Worm (Caenorhabditis elegans) whole organism, young adult: Measurements from ENCODE around the gene sri-30.

Experiments used
- C17E4.6 ChIP-seq: fragments of 200-800 bp; sonication (Bioruptor generic); IDR thresholded peaks from 2 replicates; pipeline ENCODE4 v1.3.6; 2022; ENCODE audit warnings: missing genetic modification reagents, missing genetic modification characterization, missing compliant biosample characterization
- T26A5.8 ChIP-seq: sonication (generic microtip); optimal IDR thresholded peaks from 2 replicates; lab custom pipeline; 2016; ENCODE audit warnings: missing genetic modification characterization, missing compliant biosample characterization
- Y53G8AR.9 ChIP-seq: fragments of 200-800 bp; sonication (Bioruptor generic); conservative IDR thresholded peaks from 2 replicates; pipeline ENCODE4 v1.3.6; 2022; ENCODE audit warnings: missing genetic modification reagents, missing genetic modification characterization, missing compliant biosample characterization
- ama-1 ChIP-seq, 3 experiments: fragments of 150-350 bp in 1 of 3; sonication (generic microtip) in 2 of 3; optimal IDR thresholded peaks; 2 replicates each; lab custom pipeline; 2014 to 2018; ENCODE audit warnings: missing biosample characterization in 2 of 3, missing genetic modification characterization in 2 of 3, missing genetic modification reagents in 2 of 3
- aptf-3 ChIP-seq: fragments of 200-800 bp; sonication (Bioruptor generic); IDR thresholded peaks from 2 replicates; pipeline ENCODE4 v1.3.6; 2022; ENCODE audit warnings: missing genetic modification characterization, missing compliant biosample characterization
- atf-7 ChIP-seq: sonication (generic microtip); optimal IDR thresholded peaks from 2 replicates; lab custom pipeline; 2017; ENCODE audit warnings: mild to moderate bottlenecking, missing genetic modification characterization, missing compliant biosample characterization
- bed-2 ChIP-seq: fragments of 200-800 bp; sonication (Bioruptor generic); IDR thresholded peaks from 2 replicates; pipeline ENCODE4 v1.3.6; 2022; ENCODE audit warnings: missing genetic modification reagents, missing genetic modification characterization, missing compliant biosample characterization
- hsf-1 ChIP-seq: fragments of 200-800 bp; sonication (Bioruptor generic); IDR thresholded peaks from 2 replicates; pipeline ENCODE4 v1.3.6; 2022; ENCODE audit warnings: missing genetic modification reagents, missing genetic modification characterization, missing compliant biosample characterization
- lin-54 ChIP-seq: fragments of 200-800 bp; sonication (Bioruptor generic); optimal IDR thresholded peaks from 2 replicates; lab custom pipeline; 2018; ENCODE audit warnings: mild to moderate bottlenecking, missing genetic modification characterization, missing compliant biosample characterization
- lsy-27 ChIP-seq: sonication (generic microtip); optimal IDR thresholded peaks from 2 replicates; lab custom pipeline; 2017; ENCODE audit warnings: missing genetic modification characterization, mild to moderate bottlenecking, missing compliant biosample characterization, antibody characterized with exemption, missing genotype, borderline replicate concordance; ENCODE audit not compliant: insufficient read depth
- madf-6 ChIP-seq: fragments of 200-800 bp; sonication (Bioruptor generic); IDR thresholded peaks from 2 replicates; pipeline ENCODE4 v1.3.6; 2022; ENCODE audit warnings: missing genetic modification reagents, missing genetic modification characterization, missing compliant biosample characterization
- sdz-38 ChIP-seq: sonication (generic microtip); optimal IDR thresholded peaks from 2 replicates; lab custom pipeline; 2016; ENCODE audit warnings: missing genotype, missing genetic modification characterization, missing compliant biosample characterization
- unc-62 ChIP-seq: fragments of 150-350 bp; optimal IDR thresholded peaks from 2 replicates; lab custom pipeline; 2014; ENCODE audit warnings: missing biosample characterization, missing genetic modification reagents, missing genetic modification characterization

DNA sequence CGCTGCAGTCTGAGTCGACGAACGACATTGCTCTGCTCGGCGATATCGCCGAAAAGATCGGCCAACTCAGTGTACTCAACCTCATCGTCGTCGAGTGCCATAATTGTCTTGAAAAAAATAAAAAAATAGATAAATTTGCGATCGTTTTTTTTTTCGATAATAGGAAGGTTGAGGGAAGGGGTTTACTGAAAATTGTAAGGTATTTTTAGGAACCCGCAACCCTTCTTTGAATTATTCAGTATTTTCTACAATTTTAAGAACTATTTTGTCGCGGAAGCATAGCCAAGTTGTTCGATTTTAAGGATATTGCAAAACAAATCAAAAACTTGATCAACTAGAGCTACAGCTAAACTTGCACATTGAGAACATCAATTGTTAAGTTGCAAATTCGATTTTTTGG lies 33.8 kb upstream of the sri-30 start, which contains the start of gene C41H7.9:
- TF ChIP-seq sdz-38 (tag; lab: Kevin White, UChicago): no peak
- no peak for TF ChIP-seq lin-54 (GFP tag; lab: Kevin White, UChicago)
- no peak for TF ChIP-seq atf-7 (tag; lab: Kevin White, UChicago)
- TF ChIP-seq bed-2 (GFP tag; lab: Robert Waterston, UW): no peak
- TF ChIP-seq ama-1 (optimal IDR thresholded peaks at IDR 0.05; lab: Kevin White, UChicago): no peak
- TF ChIP-seq ama-1 (GFP tag; optimal IDR thresholded peaks at IDR 0.05; lab: Kevin White, UChicago): no peak
- no peak for TF ChIP-seq madf-6 (GFP tag; lab: Robert Waterston, UW)
- no peak for TF ChIP-seq lsy-27 (tag; lab: Kevin White, UChicago)
- no peak for TF ChIP-seq unc-62 (GFP tag; lab: Kevin White, UChicago)
- no peak for TF ChIP-seq T26A5.8 (tag; lab: Kevin White, UChicago)
- no peak for TF ChIP-seq C17E4.6 (GFP tag; lab: Robert Waterston, UW)
- no peak for TF ChIP-seq hsf-1 (GFP tag; lab: Robert Waterston, UW)
- TF ChIP-seq aptf-3: no peak
- no peak for TF ChIP-seq Y53G8AR.9 (GFP tag; lab: Robert Waterston, UW)
